In genomic region chr3L:20403493-20404379, dm6 we compare ENCODE assay signal across 3 fruit fly cellular contexts.
TF ChIP-seq lines count a peak whose summit lies in the region.

No protein-coding gene starts in this region.

TF ChIP-seq in whole organism, embryonic, 481 proteins besides CTCF, POLR2A, EP300 and RAD21 (continued from another document):
- TF ChIP-seq sima (GFP tag; optimal IDR thresholded peaks at IDR 0.05; lab: Kevin White, UChicago) (no peak), Nf-YB (GFP tag; optimal IDR thresholded peaks at IDR 0.05; lab: Kevin White, UChicago) (no peak), D19A (tag; optimal IDR thresholded peaks at IDR 0.05; lab: Kevin White, UChicago) (peak; percentile 17), trem (tag; optimal IDR thresholded peaks at IDR 0.05; lab: Kevin White, UChicago) (no peak), CG2199 (GFP tag; IDR thresholded peaks at IDR 0.05; lab: Robert Waterston, UW) (0 out of 3 replicates have a peak, but pooled peaks have one; percentile 0), sens (GFP tag; lab: Kevin White, UChicago) (peak; percentile 69), CG13775 (GFP tag; optimal IDR thresholded peaks at IDR 0.05; lab: Kevin White, UChicago) (peak; percentile 15), CG9727 (GFP tag; optimal IDR thresholded peaks at IDR 0.05; lab: Kevin White, UChicago) (peak; percentile 22), CG15479 (GFP tag; optimal IDR thresholded peaks at IDR 0.05; lab: Kevin White, UChicago) (no peak), CG31224 (GFP tag; IDR thresholded peaks at IDR 0.05; lab: Robert Waterston, UW) (no peak), C15 (GFP tag; IDR thresholded peaks at IDR 0.05; lab: Robert Waterston, UW) (no peak), lbe (GFP tag; optimal IDR thresholded peaks at IDR 0.05; lab: Kevin White, UChicago) (peak; percentile 29), salm (tag; optimal IDR thresholded peaks at IDR 0.05; lab: Kevin White, UChicago) (no peak), chinmo (GFP tag; IDR thresholded peaks at IDR 0.05; lab: Robert Waterston, UW; ENCODE audit: partially characterized antibody) (peak; percentile 66; the same call in 1 of the 4 replicates), CG12391 (tag; optimal IDR thresholded peaks at IDR 0.05; lab: Kevin White, UChicago) (no peak), CG1603 (tag; optimal IDR thresholded peaks at IDR 0.05; lab: Kevin White, UChicago) (peak; percentile 23), sim (GFP tag; IDR thresholded peaks at IDR 0.05; lab: Robert Waterston, UW) (no peak), mirr (GFP tag; optimal IDR thresholded peaks at IDR 0.05; lab: Kevin White, UChicago) (no peak), sqz (GFP tag; optimal IDR thresholded peaks at IDR 0.05; lab: Kevin White, UChicago) (peak; percentile 9), ATbp (GFP tag; optimal IDR thresholded peaks at IDR 0.05; lab: Kevin White, UChicago) (no peak), fu2 (GFP tag; optimal IDR thresholded peaks at IDR 0.05; lab: Kevin White, UChicago) (no peak), en (GFP tag; optimal IDR thresholded peaks at IDR 0.05; lab: Kevin White, UChicago) (no peak), corto (GFP tag; optimal IDR thresholded peaks at IDR 0.05; lab: Kevin White, UChicago) (no peak), Med (GFP tag; lab: Kevin White, UChicago) (peak; percentile 68), Ets65A (GFP tag; lab: Kevin White, UChicago) (peak; percentile 48), CG10267 (tag; optimal IDR thresholded peaks at IDR 0.05; lab: Kevin White, UChicago) (no peak), CG6689 (GFP tag; IDR thresholded peaks at IDR 0.05; lab: Robert Waterston, UW) (peak; percentile 20; the same call in 1 of the 2 replicates), Hmx (GFP tag; optimal IDR thresholded peaks at IDR 0.05; lab: Kevin White, UChicago) (no peak), Lpt (GFP tag; optimal IDR thresholded peaks at IDR 0.05; lab: Kevin White, UChicago) (no peak), CG17359 (tag; optimal IDR thresholded peaks at IDR 0.05; lab: Kevin White, UChicago) (no peak), CG12104 (GFP tag; optimal IDR thresholded peaks at IDR 0.05; lab: Kevin White, UChicago) (no peak)

TF ChIP-seq in whole organism, prepupa, 60 proteins besides CTCF, POLR2A, EP300 and RAD21 (continued from another document):
- TF ChIP-seq CG11762 (GFP tag; optimal IDR thresholded peaks at IDR 0.05; lab: Kevin White, UChicago; ENCODE audit: insufficient read depth) = no peak
- peak; percentile 62 for TF ChIP-seq Blimp-1 (GFP tag; optimal IDR thresholded peaks at IDR 0.05; lab: Kevin White, UChicago)
- TF ChIP-seq Eip75B (GFP tag; optimal IDR thresholded peaks at IDR 0.05; lab: Kevin White, UChicago) = peak; percentile 69
- TF ChIP-seq Hr39 (GFP tag; optimal IDR thresholded peaks at IDR 0.05; lab: Kevin White, UChicago) = peak; percentile 81
- TF ChIP-seq Sox15 (GFP tag; optimal IDR thresholded peaks at IDR 0.05; lab: Kevin White, UChicago) = peak; percentile 75
- TF ChIP-seq spab (GFP tag; optimal IDR thresholded peaks at IDR 0.05; lab: Kevin White, UChicago) = peak; percentile 62
- TF ChIP-seq ss (GFP tag; optimal IDR thresholded peaks at IDR 0.05; lab: Kevin White, UChicago) = peak; percentile 56 to 79
- peak; percentile 0 for TF ChIP-seq CG9139 (GFP tag; optimal IDR thresholded peaks at IDR 0.05; lab: Kevin White, UChicago)
- TF ChIP-seq CG11902 (GFP tag; optimal IDR thresholded peaks at IDR 0.05; lab: Kevin White, UChicago) = peak; percentile 67
- TF ChIP-seq CG7368 (GFP tag; optimal IDR thresholded peaks at IDR 0.05; lab: Kevin White, UChicago) = no peak
- peak; percentile 70 for TF ChIP-seq CG10631 (GFP tag; optimal IDR thresholded peaks at IDR 0.05; lab: Kevin White, UChicago)
- TF ChIP-seq fd59A (GFP tag; optimal IDR thresholded peaks at IDR 0.05; lab: Kevin White, UChicago) = peak; percentile 74
- TF ChIP-seq Sox102F (GFP tag; optimal IDR thresholded peaks at IDR 0.05; lab: Kevin White, UChicago) = peak; percentile 51
- peak; percentile 93 for TF ChIP-seq svp (GFP tag; lab: Kevin White, UChicago)
- peak; percentile 33 for TF ChIP-seq CG8319 (GFP tag; optimal IDR thresholded peaks at IDR 0.05; lab: Kevin White, UChicago)
- peak; percentile 60 for TF ChIP-seq CG6792 (GFP tag; optimal IDR thresholded peaks at IDR 0.05; lab: Kevin White, UChicago)
- peak; percentile 39 for TF ChIP-seq achi (GFP tag; optimal IDR thresholded peaks at IDR 0.05; lab: Kevin White, UChicago)
- TF ChIP-seq CG6854 (GFP tag; optimal IDR thresholded peaks at IDR 0.05; lab: Kevin White, UChicago) = peak; percentile 36
- TF ChIP-seq fd85E (GFP tag; optimal IDR thresholded peaks at IDR 0.05; lab: Kevin White, UChicago) = no peak
- no peak for TF ChIP-seq CG1621 (tag; optimal IDR thresholded peaks at IDR 0.05; lab: Kevin White, UChicago)
- TF ChIP-seq topi (GFP tag; optimal IDR thresholded peaks at IDR 0.05; lab: Kevin White, UChicago) = peak; percentile 88
- TF ChIP-seq CG32006 (GFP tag; optimal IDR thresholded peaks at IDR 0.05; lab: Kevin White, UChicago) = peak; percentile 68
- peak; percentile 93 for TF ChIP-seq Eip78C (GFP tag; lab: Kevin White, UChicago)
- no peak for TF ChIP-seq CG11294 (GFP tag; IDR thresholded peaks at IDR 0.05; lab: Robert Waterston, UW)
- TF ChIP-seq Hr38 (GFP tag; optimal IDR thresholded peaks at IDR 0.05; lab: Kevin White, UChicago) = no peak
- peak; percentile 30 for TF ChIP-seq CG4318 (GFP tag; optimal IDR thresholded peaks at IDR 0.05; lab: Kevin White, UChicago)
- TF ChIP-seq CG10669 (GFP tag; optimal IDR thresholded peaks at IDR 0.05; lab: Kevin White, UChicago) = peak; percentile 63
- peak; percentile 5 for TF ChIP-seq CG6276 (GFP tag; optimal IDR thresholded peaks at IDR 0.05; lab: Kevin White, UChicago)
- peak; percentile 40 for TF ChIP-seq Hr4 (GFP tag; optimal IDR thresholded peaks at IDR 0.05; lab: Kevin White, UChicago)
- TF ChIP-seq Ets96B (tag; optimal IDR thresholded peaks at IDR 0.05; lab: Kevin White, UChicago) = peak; percentile 47
- TF ChIP-seq CG34406 (GFP tag; optimal IDR thresholded peaks at IDR 0.05; lab: Kevin White, UChicago) = peak; percentile 63
- TF ChIP-seq pdm3 (GFP tag; optimal IDR thresholded peaks at IDR 0.05; lab: Kevin White, UChicago) = peak; percentile 49
- peak; percentile 46 to 56 for TF ChIP-seq salr (GFP tag; optimal IDR thresholded peaks at IDR 0.05; lab: Kevin White, UChicago)
- TF ChIP-seq Sox14 (GFP tag; optimal IDR thresholded peaks at IDR 0.05; lab: Kevin White, UChicago) = peak; percentile 61
- TF ChIP-seq CG8119 (GFP tag; IDR thresholded peaks at IDR 0.05; lab: Robert Waterston, UW) = peak; percentile 41; the same call in 1 of the 3 replicates
- peak; percentile 37 for TF ChIP-seq Eip93F (GFP tag; optimal IDR thresholded peaks at IDR 0.05; lab: Kevin White, UChicago)
- TF ChIP-seq dac (GFP tag; optimal IDR thresholded peaks at IDR 0.05; lab: Kevin White, UChicago) = no peak
- peak; percentile 42; the same call in 2 of the 3 replicates for TF ChIP-seq CG6163 (GFP tag; IDR thresholded peaks at IDR 0.05; lab: Robert Waterston, UW)

TF ChIP-seq in whole organism, wandering third instar larva, 38 proteins besides CTCF, POLR2A, EP300 and RAD21 (continued from another document):
- TF ChIP-seq Vsx2 (GFP tag; optimal IDR thresholded peaks at IDR 0.05; lab: Kevin White, UChicago; ENCODE audit: partially characterized antibody) (peak; percentile 57), dmrt93B (GFP tag; optimal IDR thresholded peaks at IDR 0.05; lab: Kevin White, UChicago) (peak; percentile 69), N (GFP tag; optimal IDR thresholded peaks at IDR 0.05; lab: Kevin White, UChicago) (no peak), Hr83 (GFP tag; optimal IDR thresholded peaks at IDR 0.05; lab: Kevin White, UChicago; ENCODE audit: poor library complexity, severe bottlenecking) (peak; percentile 9), HLH106 (tag; optimal IDR thresholded peaks at IDR 0.05; lab: Kevin White, UChicago) (peak; percentile 70), ey (GFP tag; optimal IDR thresholded peaks at IDR 0.05; lab: Kevin White, UChicago) (peak; percentile 12), OdsH (GFP tag; optimal IDR thresholded peaks at IDR 0.05; lab: Kevin White, UChicago) (peak; percentile 2), Jra (GFP tag; optimal IDR thresholded peaks at IDR 0.05; lab: Kevin White, UChicago) (peak; percentile 60), Abd-B (GFP tag; optimal IDR thresholded peaks at IDR 0.05; lab: Kevin White, UChicago) (no peak)
TF ChIP-seq in whole organism, wandering third instar larva: peak in this region for 18.
